Fruit fly (Drosophila melanogaster) whole organism, wandering third instar larva: ENCODE results near the gene CG34367.

ENCODE experiments used
- Abd-B ChIP-seq: fragments of >200 bp; optimal IDR thresholded peaks from 2 replicates; lab custom pipeline; 2017; ENCODE audit warnings: missing biosample characterization, missing genetic modification characterization
- Dif ChIP-seq: fragments of 200-275, 200-300 bp; sonication (Bioruptor generic); optimal IDR thresholded peaks from 2 replicates; lab custom pipeline; 2018; ENCODE audit warnings: missing biosample characterization, missing genetic modification characterization; ENCODE audit not compliant: partially characterized antibody
- Hnf4 ChIP-seq: fragments of 200-800 bp; sonication (Bioruptor generic); optimal IDR thresholded peaks from 2 replicates; lab custom pipeline; 2016; ENCODE audit warnings: missing biosample characterization, mild to moderate bottlenecking, missing genetic modification characterization
- Hr83 ChIP-seq: fragments of 200-300 bp; sonication (Bioruptor generic); optimal IDR thresholded peaks from 2 replicates; lab custom pipeline; 2016; ENCODE audit warnings: missing biosample characterization, mild to moderate bottlenecking, missing genetic modification characterization, moderate library complexity; ENCODE audit not compliant: poor library complexity, severe bottlenecking
- Jra ChIP-seq: sonication (Bioruptor generic); optimal IDR thresholded peaks from 2 replicates; lab custom pipeline; 2016; ENCODE audit warnings: missing biosample characterization, missing genetic modification characterization
- Myc ChIP-seq: fragments of >200 bp; optimal IDR thresholded peaks from 2 replicates; lab custom pipeline; 2017
- Rel ChIP-seq, 2 experiments: fragments of 200-800 bp; sonication (Bioruptor generic) in 1 of 2; optimal IDR thresholded peaks; 2 replicates in 1 of 2; 3 replicates in 1 of 2; lab custom pipeline; 2016 to 2019; ENCODE audit warnings: mild to moderate bottlenecking in 2 of 2, missing biosample characterization in 2 of 2, missing genetic modification characterization in 2 of 2, moderate library complexity in 1 of 2
- Vsx2 ChIP-seq: fragments of 200-300, 225-300 bp; sonication (Bioruptor generic); optimal IDR thresholded peaks from 2 replicates; lab custom pipeline; 2018; ENCODE audit warnings: missing biosample characterization, missing genetic modification characterization; ENCODE audit not compliant: partially characterized antibody
- br ChIP-seq: fragments of 200-800 bp; sonication (Bioruptor generic); optimal IDR thresholded peaks from 2 replicates; lab custom pipeline; 2016; ENCODE audit warnings: missing biosample characterization, missing genetic modification characterization
- brk ChIP-seq: fragments of 200-800 bp; sonication (Bioruptor generic); optimal IDR thresholded peaks from 2 replicates; lab custom pipeline; 2016; ENCODE audit warnings: missing biosample characterization, mild to moderate bottlenecking, missing genetic modification characterization
- dsf ChIP-seq: sonication (Bioruptor generic); optimal IDR thresholded peaks from 2 replicates; lab custom pipeline; 2016; ENCODE audit warnings: missing biosample characterization, missing genetic modification characterization, borderline replicate concordance
- ey ChIP-seq: fragments of 200-800 bp; sonication (Bioruptor generic); optimal IDR thresholded peaks from 2 replicates; lab custom pipeline; 2016; ENCODE audit warnings: missing biosample characterization, missing genetic modification characterization
- foxo ChIP-seq, 2 experiments: fragments of 200-800 bp; sonication (Bioruptor generic); optimal IDR thresholded peaks; 2 replicates in 1 of 2; 3 replicates in 1 of 2; lab custom pipeline; 2016 to 2017; ENCODE audit warnings: missing biosample characterization in 2 of 2, missing genetic modification characterization in 2 of 2
- fru ChIP-seq: fragments of 200-800 bp; sonication (Bioruptor generic); optimal IDR thresholded peaks from 3 replicates; lab custom pipeline; 2016; ENCODE audit warnings: missing biosample characterization, mild to moderate bottlenecking, missing genetic modification characterization
- h ChIP-seq: fragments of 200-800 bp; sonication (Bioruptor generic); optimal IDR thresholded peaks from 3 replicates; lab custom pipeline; 2016; ENCODE audit warnings: missing biosample characterization, mild to moderate bottlenecking, missing genetic modification characterization
- jim ChIP-seq: fragments of 175-275, 200-325 bp; sonication (Bioruptor generic); optimal IDR thresholded peaks from 2 replicates; lab custom pipeline; 2016; ENCODE audit warnings: missing biosample characterization, mild to moderate bottlenecking, missing genetic modification characterization
- pan ChIP-seq: fragments of >200 bp; optimal IDR thresholded peaks from 2 replicates; lab custom pipeline; 2017
- psq ChIP-seq: fragments of 200-800 bp; sonication (Bioruptor generic); optimal IDR thresholded peaks from 3 replicates; lab custom pipeline; 2017; ENCODE audit warnings: missing biosample characterization, mild to moderate bottlenecking, missing genetic modification characterization, moderate library complexity
- rgr ChIP-seq: fragments of 200-800 bp; sonication (Bioruptor generic); optimal IDR thresholded peaks from 3 replicates; lab custom pipeline; 2016; ENCODE audit warnings: missing biosample characterization, mild to moderate bottlenecking, missing genetic modification characterization
- sage ChIP-seq: fragments of 200-800 bp; sonication (Bioruptor generic); optimal IDR thresholded peaks from 2 replicates; lab custom pipeline; 2016; ENCODE audit warnings: missing biosample characterization, mild to moderate bottlenecking, missing genetic modification characterization
- tai ChIP-seq: sonication (Bioruptor generic); optimal IDR thresholded peaks from 2 replicates; lab custom pipeline; 2016; ENCODE audit warnings: missing biosample characterization, missing genetic modification characterization
- woc ChIP-seq: sonication (Bioruptor generic); optimal IDR thresholded peaks from 2 replicates; lab custom pipeline; 2016; ENCODE audit warnings: missing biosample characterization, mild to moderate bottlenecking, missing genetic modification characterization

The CG34367 gene

DNA sequence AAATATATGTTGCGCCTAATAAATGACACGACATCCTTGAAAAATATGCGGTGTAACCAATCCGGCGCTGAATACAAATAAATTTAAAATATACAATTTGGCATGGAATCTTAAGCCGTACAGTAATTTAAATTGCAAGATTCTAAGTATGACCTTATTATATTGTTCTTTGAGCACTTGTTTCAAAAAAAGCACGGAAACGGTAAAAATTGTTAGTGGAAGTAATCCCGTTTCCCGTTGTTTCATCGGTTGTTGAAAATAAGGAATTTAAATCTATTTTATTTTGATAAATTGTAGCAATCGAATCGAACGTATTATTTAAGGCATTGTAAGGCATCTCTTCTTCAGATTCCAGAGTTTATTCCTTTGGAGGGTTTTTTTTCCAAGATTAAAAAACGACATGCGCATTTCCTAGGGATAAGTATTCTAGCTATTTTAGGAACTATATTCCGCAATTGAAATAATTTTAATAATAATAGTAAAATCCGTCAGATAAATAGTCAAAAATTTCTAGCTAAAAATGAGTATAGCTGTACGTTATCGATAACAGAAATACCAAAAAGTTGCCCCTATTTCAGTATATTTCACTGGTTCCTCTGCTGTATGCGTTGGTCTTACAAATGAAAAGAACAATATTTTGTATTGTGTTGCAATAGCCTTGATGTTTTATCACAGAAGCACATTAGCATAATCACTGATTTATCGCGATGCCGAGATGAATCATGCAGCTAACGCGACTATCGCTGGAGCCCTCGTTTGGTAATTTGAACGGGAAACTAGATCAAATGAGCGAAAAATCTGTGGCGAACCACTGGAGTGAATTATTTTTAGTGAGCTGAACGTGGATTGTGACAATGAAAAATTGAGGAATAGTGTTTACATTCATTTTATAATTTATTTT lies 20.4 kb downstream of the CG34367 start, which contains the start of gene GATAd:
TSS of gene GATAd (plus strand) at position 644 of the 901 bp plus-strand sequence.
- TF ChIP-seq foxo (GFP tag; optimal IDR thresholded peaks at IDR 0.05; lab: Kevin White, UChicago) (no peak), br (no peak), Rel (GFP tag; optimal IDR thresholded peaks at IDR 0.05; lab: Kevin White, UChicago) (no peak), Rel (tag; optimal IDR thresholded peaks at IDR 0.05; lab: Kevin White, UChicago) (peak; percentile 35), brk (GFP tag; lab: Kevin White, UChicago) (peak; percentile 56), dsf (GFP tag; lab: Kevin White, UChicago) (no peak), Myc (peak; percentile 71), Abd-B (no peak), tai (no peak), woc (GFP tag; lab: Kevin White, UChicago) (peak; percentile 2), Hr83 (peak; percentile 50), jim (GFP tag; lab: Kevin White, UChicago) (no peak), pan (lab: Kevin White, UChicago) (no peak)

DNA sequence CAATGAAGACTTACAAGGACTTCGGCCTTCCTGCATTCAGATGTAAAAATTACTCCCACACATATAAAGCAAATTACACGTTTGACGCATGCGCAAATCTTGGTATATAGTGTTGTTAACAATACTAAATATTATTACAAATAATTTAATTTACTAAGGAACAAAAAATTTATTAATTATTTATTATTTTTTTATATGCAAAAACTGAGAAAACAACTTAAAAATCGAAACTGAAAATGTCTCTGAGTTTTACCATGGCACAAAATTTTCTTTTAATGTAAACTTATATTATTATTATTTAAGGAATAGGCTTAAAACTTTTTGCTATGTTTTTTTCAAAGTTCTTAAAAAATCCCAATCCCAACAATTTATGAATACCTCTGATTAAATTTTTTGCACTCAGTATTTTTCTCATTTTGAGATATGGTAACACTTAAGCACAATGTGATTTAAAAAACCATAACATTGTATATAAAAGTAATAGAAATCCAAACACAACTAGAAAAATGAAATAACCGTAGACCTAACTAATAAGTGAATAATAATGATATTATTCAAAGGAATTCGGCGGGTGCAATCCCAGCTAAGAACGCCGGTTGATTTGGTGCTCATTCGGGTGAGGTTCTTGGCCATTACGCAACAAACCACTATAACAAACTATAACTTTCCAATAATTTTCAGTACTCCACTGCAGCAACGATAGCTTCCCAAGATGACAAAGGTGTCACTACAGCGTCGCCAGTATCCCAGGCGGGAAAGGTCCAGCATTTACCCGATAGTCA lies 22.4 kb downstream of the CG34367 start, which contains the start of the genes Schip1 and Cox10:
TSS of gene Schip1 (minus strand) at position 51 of the 782 bp plus-strand sequence.
TSS of gene Cox10 (plus strand) at position 406 of the 782 bp plus-strand sequence.
- TF ChIP-seq sage (GFP tag; lab: Kevin White, UChicago): no peak

DNA sequence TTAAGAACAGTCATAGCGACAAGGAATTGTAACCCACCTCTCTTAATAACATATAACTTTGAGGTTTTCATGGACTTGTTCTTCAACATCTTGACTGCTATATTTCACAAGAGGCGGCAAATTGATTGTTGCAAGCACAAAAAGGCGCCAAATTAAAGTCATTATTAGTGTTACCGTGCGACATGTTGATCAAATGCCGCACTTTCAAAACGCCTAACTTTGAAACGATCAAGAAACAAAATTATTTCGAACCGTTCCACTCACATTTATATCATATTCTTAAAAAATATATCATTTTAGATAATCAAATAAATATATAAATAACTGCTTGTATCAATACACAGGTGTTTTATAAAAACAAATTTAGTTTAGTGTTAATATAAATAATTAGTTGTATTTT lies 25.9 kb downstream of the CG34367 start, which contains the start of gene RnrL:
TSS of gene RnrL (minus strand) at position 154 of the 400 bp plus-strand sequence.
- TF ChIP-seq Dif (GFP tag; lab: Kevin White, UChicago): no peak
- no peak for TF ChIP-seq h
- TF ChIP-seq psq (GFP tag; lab: Kevin White, UChicago): no peak
- TF ChIP-seq fru (GFP tag; lab: Kevin White, UChicago): no peak
- no peak for TF ChIP-seq Vsx2 (GFP tag; lab: Kevin White, UChicago)
- no peak for TF ChIP-seq rgr (GFP tag; lab: Kevin White, UChicago)

DNA sequence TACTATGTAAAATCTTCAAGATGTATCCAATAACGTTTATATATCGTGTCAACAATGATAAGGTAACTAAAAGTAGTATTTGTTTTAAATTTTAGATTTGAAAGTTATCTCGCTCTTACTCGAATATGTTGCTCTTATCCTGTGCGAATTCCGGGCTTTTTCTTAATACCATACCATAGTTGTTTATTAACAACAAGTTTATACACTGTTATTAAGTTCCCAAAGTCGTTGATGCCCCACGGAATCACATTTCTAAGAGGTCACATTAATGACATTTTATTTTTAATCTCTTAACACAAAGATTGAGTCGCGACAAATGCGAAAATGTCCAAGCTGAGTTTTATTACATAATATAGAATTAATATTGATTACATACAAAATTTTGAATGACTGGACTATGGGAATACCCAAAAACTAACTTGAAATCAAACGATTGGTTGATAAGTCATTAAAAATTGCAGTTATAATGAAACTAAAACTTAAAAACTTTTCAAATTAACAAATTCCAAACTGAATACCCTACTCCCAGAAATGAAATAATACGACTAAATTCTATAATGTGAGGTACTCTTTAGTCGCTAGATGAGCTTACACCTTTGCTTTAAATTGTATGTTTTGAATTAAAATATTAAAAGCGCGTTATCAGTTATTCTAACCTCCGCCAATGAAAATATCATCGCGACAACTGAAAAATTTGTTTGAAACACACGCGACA lies 30.8 kb downstream of the CG34367 start, which contains the start of gene CG5381:
TSS of gene CG5381 (minus strand) at position 330 of the 715 bp plus-strand sequence.
- TF ChIP-seq fru (GFP tag; lab: Kevin White, UChicago) (no peak), Rel (GFP tag; optimal IDR thresholded peaks at IDR 0.05; lab: Kevin White, UChicago) (no peak), Rel (tag; optimal IDR thresholded peaks at IDR 0.05; lab: Kevin White, UChicago) (peak; percentile 77)

DNA sequence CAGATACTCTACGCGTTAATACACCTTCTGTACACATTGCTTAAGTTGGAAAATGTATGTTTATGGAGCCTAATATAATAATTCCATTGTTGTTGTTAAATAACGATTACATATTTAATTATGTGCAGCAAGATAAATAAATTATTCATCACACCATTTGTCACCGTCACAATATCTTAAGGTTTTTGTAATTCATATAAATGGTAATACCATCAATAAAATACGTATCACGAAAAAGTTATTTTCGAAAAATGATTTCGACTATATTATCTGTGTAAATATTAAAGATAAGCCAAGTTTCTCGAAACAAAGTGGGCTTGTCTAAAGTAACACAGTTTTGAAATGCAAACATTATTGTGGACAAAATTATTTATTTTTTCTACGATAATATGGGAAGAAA lies 31.5 kb downstream of the CG34367 start, which contains the start of gene CG4995:
TSS of gene CG4995 (plus strand) at position 301 of the 400 bp plus-strand sequence.
- no peak for TF ChIP-seq Jra (GFP tag; lab: Kevin White, UChicago)
- TF ChIP-seq ey (GFP tag; lab: Kevin White, UChicago): no peak
- TF ChIP-seq Hnf4 (GFP tag; lab: Kevin White, UChicago): no peak
- TF ChIP-seq psq (GFP tag; lab: Kevin White, UChicago): no peak
- TF ChIP-seq Vsx2 (GFP tag; lab: Kevin White, UChicago): no peak
- no peak for TF ChIP-seq Abd-B
- no peak for TF ChIP-seq brk (GFP tag; lab: Kevin White, UChicago)
- TF ChIP-seq sage (GFP tag; lab: Kevin White, UChicago): no peak
- no peak for TF ChIP-seq br
- TF ChIP-seq, all 38 proteins: peak for 0

DNA sequence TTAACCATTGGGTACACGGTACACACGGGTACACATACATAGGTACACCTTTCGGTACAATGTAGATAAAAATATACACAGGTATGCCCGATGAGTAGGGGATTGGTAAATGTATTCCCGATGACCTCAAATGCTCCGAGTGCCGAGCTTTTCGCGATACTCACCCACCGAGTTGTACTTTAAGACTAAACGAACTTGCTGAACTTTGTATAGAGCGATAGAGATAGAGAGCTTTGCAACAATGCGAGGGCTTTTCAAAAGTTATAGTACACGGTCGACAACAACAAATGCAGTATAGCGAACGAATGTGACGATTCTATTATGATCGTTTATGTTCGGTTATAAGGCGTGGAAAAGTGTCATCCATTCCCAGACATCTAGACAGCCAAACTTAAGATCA lies 32.1 kb downstream of the CG34367 start:
- no peak for TF ChIP-seq foxo (GFP tag; optimal IDR thresholded peaks at IDR 0.05; lab: Kevin White, UChicago)
- peak; percentile 21 for TF ChIP-seq Rel (GFP tag; optimal IDR thresholded peaks at IDR 0.05; lab: Kevin White, UChicago)
- TF ChIP-seq Rel (tag; optimal IDR thresholded peaks at IDR 0.05; lab: Kevin White, UChicago): no peak
